Worm (Caenorhabditis elegans) whole organism, L3 larva: ENCODE data around the gene EGAP9.3.

Experiments used
- aly-2 ChIP-seq: fragments of 150-350 bp; optimal IDR thresholded peaks from 2 replicates; lab custom pipeline; 2014; ENCODE audit warnings: missing biosample characterization, missing genetic modification characterization
- ceh-16 ChIP-seq: sonication (generic microtip); optimal IDR thresholded peaks from 2 replicates; lab custom pipeline; 2017; ENCODE audit warnings: missing biosample characterization, missing genetic modification characterization
- ceh-28 ChIP-seq: fragments of 150-350 bp; optimal IDR thresholded peaks from 2 replicates; lab custom pipeline; 2014; ENCODE audit warnings: missing biosample characterization, missing genetic modification reagents, missing genetic modification characterization
- ceh-82 ChIP-seq: fragments of 150-350 bp; optimal IDR thresholded peaks from 2 replicates; lab custom pipeline; 2014; ENCODE audit warnings: missing biosample characterization, missing genetic modification characterization
- ceh-9 ChIP-seq: sonication (generic microtip); optimal IDR thresholded peaks from 2 replicates; lab custom pipeline; 2018; ENCODE audit warnings: missing biosample characterization, missing genetic modification characterization
- daf-12 ChIP-seq: fragments of 150-350 bp; optimal IDR thresholded peaks from 2 replicates; lab custom pipeline; 2014; ENCODE audit warnings: missing biosample characterization, missing genetic modification reagents, missing genetic modification characterization
- egl-27 ChIP-seq: sonication (generic microtip); optimal IDR thresholded peaks from 4 replicates; lab custom pipeline; 2017; ENCODE audit warnings: missing biosample characterization, missing genetic modification reagents, missing genetic modification characterization
- egl-5 ChIP-seq: fragments of 150-350 bp; optimal IDR thresholded peaks from 2 replicates; lab custom pipeline; 2017; ENCODE audit warnings: missing biosample characterization, missing genetic modification reagents, missing genetic modification characterization, inconsistent platforms
- elt-1 ChIP-seq: fragments of 150-350 bp; optimal IDR thresholded peaks from 2 replicates; lab custom pipeline; 2014; ENCODE audit warnings: missing biosample characterization, missing genetic modification characterization
- elt-2 ChIP-seq: sonication (generic microtip); optimal IDR thresholded peaks from 2 replicates; lab custom pipeline; 2016; ENCODE audit warnings: missing genetic modification reagents, mild to moderate bottlenecking, missing genetic modification characterization, missing compliant biosample characterization
- elt-3 ChIP-seq, 3 experiments: fragments of 150-350 bp in 1 of 3; sonication (generic microtip) in 2 of 3; optimal IDR thresholded peaks; 2 replicates in 2 of 3; 4 replicates in 1 of 3; lab custom pipeline; 2014 to 2017; ENCODE audit warnings: missing biosample characterization in 3 of 3, missing genetic modification characterization in 3 of 3
- fkh-10 ChIP-seq: sonication (generic microtip); optimal IDR thresholded peaks from 2 replicates; lab custom pipeline; 2017; ENCODE audit warnings: missing biosample characterization, missing genetic modification reagents, missing genetic modification characterization
- fkh-2 ChIP-seq: fragments of 150-350 bp; optimal IDR thresholded peaks from 2 replicates; lab custom pipeline; 2014; ENCODE audit warnings: missing biosample characterization, missing genetic modification reagents, missing genetic modification characterization
- jun-1 ChIP-seq: fragments of 150-350 bp; optimal IDR thresholded peaks from 2 replicates; lab custom pipeline; 2014; ENCODE audit warnings: missing biosample characterization, missing genetic modification reagents, missing genetic modification characterization
- lin-15B ChIP-seq: fragments of 150-350 bp; optimal IDR thresholded peaks from 2 replicates; lab custom pipeline; 2014; ENCODE audit warnings: missing biosample characterization, missing genetic modification characterization
- lin-39 ChIP-seq: fragments of 150-350 bp; optimal IDR thresholded peaks from 2 replicates; lab custom pipeline; 2018; ENCODE audit warnings: missing biosample characterization, missing genetic modification reagents, missing genetic modification characterization
- lsy-12 ChIP-seq: sonication (generic microtip); optimal IDR thresholded peaks from 2 replicates; lab custom pipeline; 2016; ENCODE audit warnings: mild to moderate bottlenecking, missing genetic modification characterization, missing compliant biosample characterization
- mdl-1 ChIP-seq: fragments of 150-350 bp; optimal IDR thresholded peaks from 2 replicates; lab custom pipeline; 2014; ENCODE audit warnings: missing biosample characterization, missing genetic modification characterization
- mml-1 ChIP-seq: fragments of 150-350 bp; sonication (generic microtip); optimal IDR thresholded peaks from 3 replicates; lab custom pipeline; 2014; ENCODE audit warnings: missing biosample characterization, missing genetic modification characterization
- nfya-1 ChIP-seq: sonication (generic microtip); optimal IDR thresholded peaks from 2 replicates; lab custom pipeline; 2017; ENCODE audit warnings: missing genetic modification characterization, mild to moderate bottlenecking, missing compliant biosample characterization, antibody characterized with exemption, moderate library complexity; ENCODE audit not compliant: insufficient read depth
- nhr-12 ChIP-seq: fragments of 150-350 bp; optimal IDR thresholded peaks from 2 replicates; lab custom pipeline; 2014; ENCODE audit warnings: missing biosample characterization, missing genetic modification characterization
- nhr-23 ChIP-seq: fragments of 150-350 bp; optimal IDR thresholded peaks from 2 replicates; lab custom pipeline; 2014; ENCODE audit warnings: missing biosample characterization, missing genetic modification reagents, missing genetic modification characterization
- nhr-25 ChIP-seq: sonication (generic microtip); optimal IDR thresholded peaks from 2 replicates; lab custom pipeline; 2017; ENCODE audit warnings: missing biosample characterization, missing genetic modification characterization
- nhr-77 ChIP-seq: fragments of 150-350 bp; optimal IDR thresholded peaks from 2 replicates; lab custom pipeline; 2014; ENCODE audit warnings: missing biosample characterization, missing genetic modification characterization
- pha-4 ChIP-seq: fragments of 150-350 bp; optimal IDR thresholded peaks from 2 replicates; lab custom pipeline; 2014; ENCODE audit warnings: missing biosample characterization, missing genetic modification reagents, missing genetic modification characterization
- pqm-1 ChIP-seq: fragments of 150-350 bp; optimal IDR thresholded peaks from 2 replicates; lab custom pipeline; 2017; ENCODE audit warnings: missing biosample characterization, missing genetic modification characterization, inconsistent platforms
- snpc-4 ChIP-seq: fragments of 150-350 bp; optimal IDR thresholded peaks from 2 replicates; lab custom pipeline; 2014; ENCODE audit warnings: missing biosample characterization, missing genetic modification characterization
- tbx-2 ChIP-seq: sonication (generic microtip); optimal IDR thresholded peaks from 2 replicates; lab custom pipeline; 2016; ENCODE audit warnings: mild to moderate bottlenecking, missing genetic modification characterization, missing compliant biosample characterization
- unc-39 ChIP-seq: sonication (generic microtip); optimal IDR thresholded peaks from 4 replicates; lab custom pipeline; 2017; ENCODE audit warnings: missing biosample characterization, missing genetic modification characterization
- unc-62 ChIP-seq: fragments of 150-350 bp; sonication (generic microtip); optimal IDR thresholded peaks from 4 replicates; lab custom pipeline; 2014; ENCODE audit warnings: missing biosample characterization, missing genetic modification reagents, missing genetic modification characterization
- ztf-11 ChIP-seq: fragments of 150-350 bp; optimal IDR thresholded peaks from 2 replicates; lab custom pipeline; 2014; ENCODE audit warnings: missing biosample characterization, missing genetic modification characterization

The EGAP9.3 gene

ce11 chrV:6614152-6614734, 34.3 kb upstream of the EGAP9.3 start, which contains the start of gene cpr-4:
cpr-4 (plus strand) TSS chrV:6614674.
- TF ChIP-seq ceh-28 (tag; lab: Kevin White, UChicago) (no peak), pqm-1 (peak; percentile 100), aly-2 (tag; lab: Kevin White, UChicago) (no peak), egl-27 (peak; percentile 51), pha-4 (peak; percentile 74), mdl-1 (tag; lab: Kevin White, UChicago) (peak; percentile 10), jun-1 (tag; lab: Kevin White, UChicago) (peak; percentile 78), ztf-11 (tag; lab: Kevin White, UChicago) (no peak), elt-2 (tag; lab: Kevin White, UChicago) (peak; percentile 100)

DNA sequence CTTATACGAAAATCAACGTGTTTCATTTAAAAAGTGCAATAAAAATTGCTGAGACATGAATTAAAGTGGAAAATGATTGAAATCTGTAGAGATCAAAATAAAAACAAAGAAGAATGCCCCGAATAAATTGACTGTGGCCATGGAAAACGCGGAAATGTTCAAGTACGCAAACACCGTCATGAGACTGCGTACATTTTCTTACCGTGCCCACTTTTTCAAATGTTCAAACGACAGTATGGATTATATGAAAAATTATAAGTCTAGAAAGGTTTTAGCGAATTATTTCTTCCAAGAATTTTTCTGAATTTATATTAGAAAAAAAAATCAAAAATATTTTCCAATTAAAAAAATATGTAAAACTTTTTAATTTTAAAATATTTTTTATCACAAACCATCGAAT, 31.6 kb upstream of the EGAP9.3 start:
- TF ChIP-seq lin-15B, result peak; percentile 14
- peak; percentile 29 for TF ChIP-seq nfya-1 (tag; lab: Kevin White, UChicago)
- no peak for TF ChIP-seq fkh-10 (GFP tag; lab: Kevin White, UChicago)
- no peak for TF ChIP-seq nhr-12 (tag; lab: Kevin White, UChicago)

DNA sequence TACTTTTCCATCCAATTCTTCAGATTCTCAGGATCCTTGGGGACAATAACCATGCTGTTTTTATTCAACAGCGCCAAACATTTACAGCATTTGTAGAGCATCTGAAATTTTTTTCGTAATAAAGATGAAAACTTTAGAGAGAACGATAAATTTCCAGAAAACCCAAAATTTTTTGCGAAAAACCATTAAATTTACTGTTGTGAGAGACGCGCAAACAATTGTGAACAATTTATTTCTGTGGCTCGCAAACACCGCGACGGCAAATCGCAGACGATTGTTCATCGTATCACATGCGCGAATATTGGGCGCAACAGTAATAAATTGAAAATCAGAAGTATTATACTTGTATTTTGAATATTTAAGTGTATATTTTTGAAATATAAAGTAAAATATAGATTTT, 31.1 kb upstream of the EGAP9.3 start, which contains the start of gene gon-14:
Gene gon-14, minus strand, starts transcription at position 101 of the 400 bp plus-strand sequence.
- TF ChIP-seq nhr-77 (tag; lab: Kevin White, UChicago) (no peak), unc-39 (tag; lab: Kevin White, UChicago) (no peak), elt-3 (tag; optimal IDR thresholded peaks at IDR 0.05; lab: Kevin White, UChicago) (no peak), fkh-2 (no peak), mdl-1 (tag; lab: Kevin White, UChicago) (no peak), snpc-4 (tag; lab: Kevin White, UChicago) (no peak), elt-1 (no peak), egl-27 (no peak)

- TF ChIP-seq nhr-23 (tag; lab: Kevin White, UChicago), result peak; percentile 31
- TF ChIP-seq lin-39 (tag; lab: Kevin White, UChicago), result no peak
- TF ChIP-seq nhr-25 (tag; lab: Kevin White, UChicago), result no peak
- TF ChIP-seq mml-1 (tag; lab: Kevin White, UChicago), result no peak
- peak; percentile 33 for TF ChIP-seq elt-2 (tag; lab: Kevin White, UChicago)
- TF ChIP-seq lsy-12 (tag; lab: Kevin White, UChicago), result no peak
- no peak for TF ChIP-seq ceh-28 (tag; lab: Kevin White, UChicago)
- peak; percentile 5 for TF ChIP-seq pqm-1
- peak; percentile 45 for TF ChIP-seq pha-4
- TF ChIP-seq, all 47 proteins: peak for 4
Measured at ce11 chrV:6606197-6606596, 26.3 kb upstream of the EGAP9.3 start.

DNA sequence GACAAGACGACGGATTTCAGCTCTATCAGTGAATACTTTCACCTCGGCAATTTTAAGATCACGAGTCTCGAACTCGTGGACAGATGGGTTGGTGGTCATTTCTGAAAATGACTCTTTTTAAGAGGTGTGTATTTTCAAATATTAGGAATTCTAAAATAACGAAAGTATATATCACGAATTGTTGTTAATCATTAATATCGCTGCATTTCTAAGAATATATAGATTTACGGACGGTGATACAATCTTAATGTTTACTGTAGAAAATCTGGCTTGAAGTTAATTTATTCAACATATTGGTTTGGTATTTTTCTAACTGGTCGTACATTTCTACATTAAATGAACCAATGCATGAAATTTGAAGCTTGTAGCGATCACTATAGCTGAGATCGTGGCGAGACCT, 25.4 kb upstream of the EGAP9.3 start, which contains the start of gene ZK1055.7:
Gene ZK1055.7, minus strand, starts transcription at position 101 of the 400 bp plus-strand sequence.
- TF ChIP-seq nhr-23 (tag; lab: Kevin White, UChicago) (no peak), lin-39 (tag; lab: Kevin White, UChicago) (no peak), unc-39 (tag; lab: Kevin White, UChicago) (no peak), egl-5 (tag; lab: Kevin White, UChicago) (no peak), pqm-1 (no peak), daf-12 (no peak), aly-2 (tag; lab: Kevin White, UChicago) (no peak), nhr-12 (tag; lab: Kevin White, UChicago) (no peak), nhr-77 (tag; lab: Kevin White, UChicago) (no peak), fkh-10 (GFP tag; lab: Kevin White, UChicago) (no peak), elt-1 (no peak), tbx-2 (tag; lab: Kevin White, UChicago) (no peak), lin-15B (no peak), jun-1 (tag; lab: Kevin White, UChicago) (no peak), ceh-82 (tag; lab: Kevin White, UChicago) (no peak), ceh-9 (tag; lab: Kevin White, UChicago) (no peak), lsy-12 (tag; lab: Kevin White, UChicago) (no peak), unc-62 (no peak), ceh-16 (no peak)
